Fruit fly (Drosophila melanogaster) whole organism, wandering third instar larva: ENCODE data around the gene CG33514.

Source experiments
- CG32264 ChIP-seq: fragments of 200-800 bp; sonication (Bioruptor generic); optimal IDR thresholded peaks from 2 replicates; lab custom pipeline; 2016; ENCODE audit warnings: missing biosample characterization, missing genetic modification characterization
- CG9705 ChIP-seq: fragments of 200-800 bp; sonication (Bioruptor generic); optimal IDR thresholded peaks from 2 replicates; lab custom pipeline; 2018; ENCODE audit warnings: missing biosample characterization, mild to moderate bottlenecking, missing genetic modification characterization
- CrebA ChIP-seq: fragments of 200-800 bp; sonication (Bioruptor generic); optimal IDR thresholded peaks from 2 replicates; lab custom pipeline; 2016; ENCODE audit warnings: missing biosample characterization, mild to moderate bottlenecking, missing genetic modification characterization, borderline replicate concordance
- Dif ChIP-seq: fragments of 200-275, 200-300 bp; sonication (Bioruptor generic); optimal IDR thresholded peaks from 2 replicates; lab custom pipeline; 2018; ENCODE audit warnings: missing biosample characterization, missing genetic modification characterization; ENCODE audit not compliant: partially characterized antibody
- GATAd ChIP-seq: sonication (Bioruptor generic); optimal IDR thresholded peaks from 2 replicates; lab custom pipeline; 2016; ENCODE audit warnings: missing biosample characterization, missing genetic modification characterization
- Hnf4 ChIP-seq: fragments of 200-800 bp; sonication (Bioruptor generic); optimal IDR thresholded peaks from 2 replicates; lab custom pipeline; 2016; ENCODE audit warnings: missing biosample characterization, mild to moderate bottlenecking, missing genetic modification characterization
- Hr78 ChIP-seq: fragments of >200 bp; optimal IDR thresholded peaks from 2 replicates; lab custom pipeline; 2017; ENCODE audit warnings: missing biosample characterization, missing genetic modification characterization
- Jra ChIP-seq: sonication (Bioruptor generic); optimal IDR thresholded peaks from 2 replicates; lab custom pipeline; 2016; ENCODE audit warnings: missing biosample characterization, missing genetic modification characterization
- Mio ChIP-seq: sonication (Bioruptor generic); optimal IDR thresholded peaks from 2 replicates; lab custom pipeline; 2016; ENCODE audit warnings: missing biosample characterization, missing genetic modification characterization
- Myc ChIP-seq: fragments of >200 bp; optimal IDR thresholded peaks from 2 replicates; lab custom pipeline; 2017
- N ChIP-seq: fragments of >200 bp; optimal IDR thresholded peaks from 2 replicates; lab custom pipeline; 2018; ENCODE audit warnings: missing biosample characterization, missing external identifiers, missing genetic modification characterization
- Sp1 ChIP-seq: fragments of 200-800 bp; sonication (Bioruptor generic); optimal IDR thresholded peaks from 3 replicates; lab custom pipeline; 2019; ENCODE audit warnings: missing biosample characterization, mild to moderate bottlenecking, missing genetic modification characterization, moderate library complexity
- br ChIP-seq: fragments of 200-800 bp; sonication (Bioruptor generic); optimal IDR thresholded peaks from 2 replicates; lab custom pipeline; 2016; ENCODE audit warnings: missing biosample characterization, missing genetic modification characterization
- brk ChIP-seq: fragments of 200-800 bp; sonication (Bioruptor generic); optimal IDR thresholded peaks from 2 replicates; lab custom pipeline; 2016; ENCODE audit warnings: missing biosample characterization, mild to moderate bottlenecking, missing genetic modification characterization
- dl ChIP-seq, 2 experiments: fragments of 175-275, 200-275 bp in 1 of 2; fragments of 200-275 bp in 1 of 2; sonication (Bioruptor generic); optimal IDR thresholded peaks; lab custom pipeline; 2018; ENCODE audit warnings: mild to moderate bottlenecking in 2 of 2, missing biosample characterization in 2 of 2, missing genetic modification characterization in 2 of 2, moderate library complexity in 2 of 2; ENCODE audit not compliant: partially characterized antibody in 2 of 2, insufficient read depth in 1 of 2
- fru ChIP-seq: fragments of 200-800 bp; sonication (Bioruptor generic); optimal IDR thresholded peaks from 3 replicates; lab custom pipeline; 2016; ENCODE audit warnings: missing biosample characterization, mild to moderate bottlenecking, missing genetic modification characterization
- h ChIP-seq: fragments of 200-800 bp; sonication (Bioruptor generic); optimal IDR thresholded peaks from 3 replicates; lab custom pipeline; 2016; ENCODE audit warnings: missing biosample characterization, mild to moderate bottlenecking, missing genetic modification characterization
- pan ChIP-seq: fragments of >200 bp; optimal IDR thresholded peaks from 2 replicates; lab custom pipeline; 2017
- rgr ChIP-seq: fragments of 200-800 bp; sonication (Bioruptor generic); optimal IDR thresholded peaks from 3 replicates; lab custom pipeline; 2016; ENCODE audit warnings: missing biosample characterization, mild to moderate bottlenecking, missing genetic modification characterization
- sage ChIP-seq: fragments of 200-800 bp; sonication (Bioruptor generic); optimal IDR thresholded peaks from 2 replicates; lab custom pipeline; 2016; ENCODE audit warnings: missing biosample characterization, mild to moderate bottlenecking, missing genetic modification characterization
- sv ChIP-seq: fragments of 200-800 bp; sonication (Bioruptor generic); optimal IDR thresholded peaks from 3 replicates; lab custom pipeline; 2016; ENCODE audit warnings: missing biosample characterization, missing genetic modification characterization
- tai ChIP-seq: sonication (Bioruptor generic); optimal IDR thresholded peaks from 2 replicates; lab custom pipeline; 2016; ENCODE audit warnings: missing biosample characterization, missing genetic modification characterization
- usp ChIP-seq: fragments of >200 bp; optimal IDR thresholded peaks from 2 replicates; lab custom pipeline; 2017; ENCODE audit warnings: missing biosample characterization, missing genetic modification characterization
- woc ChIP-seq: sonication (Bioruptor generic); optimal IDR thresholded peaks from 2 replicates; lab custom pipeline; 2016; ENCODE audit warnings: missing biosample characterization, mild to moderate bottlenecking, missing genetic modification characterization

The CG33514 gene

DNA sequence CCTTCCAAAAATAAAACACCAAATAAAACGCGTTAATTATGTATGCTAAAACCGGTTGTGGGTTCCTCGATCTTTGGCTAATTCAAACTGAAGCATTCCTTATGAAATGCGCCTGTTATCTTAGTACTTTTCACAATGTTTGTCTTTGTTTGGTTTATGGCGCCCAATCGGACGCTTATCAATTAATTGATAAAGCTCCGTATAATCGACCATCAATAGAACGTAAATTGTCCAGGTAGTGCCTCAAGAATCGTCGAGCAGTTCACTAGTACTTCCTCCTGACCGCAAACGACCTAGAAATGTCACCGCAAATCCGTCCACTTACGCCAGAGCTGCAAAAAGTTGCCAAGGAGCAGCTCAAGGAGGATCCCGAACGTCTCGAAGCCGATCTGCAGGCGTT is at the start of gene CG33514:
Gene CG33514 (plus strand): TSS at position 238 of the 400 bp plus-strand sequence.
- TF ChIP-seq Hr78 = no peak
- no peak for TF ChIP-seq GATAd (GFP tag; lab: Kevin White, UChicago)
- no peak for TF ChIP-seq sage (GFP tag; lab: Kevin White, UChicago)
- no peak for TF ChIP-seq pan (lab: Kevin White, UChicago)
- TF ChIP-seq CrebA (GFP tag; lab: Kevin White, UChicago) = peak; percentile 51

DNA sequence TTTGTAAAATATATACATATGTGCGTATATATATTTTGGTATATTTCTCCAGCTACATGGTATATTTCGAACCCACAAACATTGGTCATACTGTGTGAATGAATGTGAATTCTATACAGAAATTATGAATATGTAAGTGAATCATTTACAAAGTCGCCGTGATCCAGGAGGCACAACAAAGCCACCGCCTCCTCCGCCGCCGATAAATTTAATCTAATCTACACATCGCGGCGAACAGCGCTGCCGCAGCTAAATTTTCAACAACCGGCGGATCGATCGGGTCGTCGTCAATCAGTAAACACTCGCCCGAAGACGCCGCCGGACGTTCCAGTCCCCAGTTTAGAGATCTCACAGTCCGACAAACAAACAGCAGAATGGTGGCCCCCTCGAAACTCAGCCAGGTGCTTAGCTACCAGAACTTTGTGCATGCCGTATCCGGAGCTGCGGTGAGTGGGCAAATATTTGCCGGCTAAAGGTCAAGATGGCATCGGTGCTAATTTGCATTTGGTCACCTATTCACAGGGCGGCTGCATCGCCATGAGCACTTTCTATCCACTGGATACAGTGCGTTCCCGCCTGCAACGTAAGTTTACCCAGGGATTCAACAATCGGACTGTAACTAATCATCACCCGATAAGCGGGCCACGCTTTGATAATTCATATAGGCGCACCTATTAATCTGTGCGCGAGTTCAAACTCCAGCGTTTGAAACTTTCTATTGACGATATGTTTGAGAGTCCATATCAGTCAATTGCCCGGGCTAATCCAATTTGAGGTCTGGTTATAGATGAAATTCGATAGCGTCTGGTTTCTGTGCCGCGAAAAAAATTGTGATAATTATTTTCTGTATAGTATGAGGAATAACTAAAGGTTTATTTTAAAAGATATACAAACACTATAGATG is 46.3 kb upstream of the CG33514 start, which contains the start of gene PMP34:
Gene PMP34 (plus strand): TSS at position 79 of the 904 bp plus-strand sequence.
- TF ChIP-seq Sp1 (GFP tag; lab: Kevin White, UChicago) (no peak), fru (GFP tag; lab: Kevin White, UChicago) (peak; percentile 64), GATAd (GFP tag; lab: Kevin White, UChicago) (no peak), br (no peak), h (GFP tag; lab: Kevin White, UChicago) (peak; percentile 12), Hnf4 (peak; percentile 13), woc (no peak), Dif (GFP tag; lab: Kevin White, UChicago) (no peak)

DNA sequence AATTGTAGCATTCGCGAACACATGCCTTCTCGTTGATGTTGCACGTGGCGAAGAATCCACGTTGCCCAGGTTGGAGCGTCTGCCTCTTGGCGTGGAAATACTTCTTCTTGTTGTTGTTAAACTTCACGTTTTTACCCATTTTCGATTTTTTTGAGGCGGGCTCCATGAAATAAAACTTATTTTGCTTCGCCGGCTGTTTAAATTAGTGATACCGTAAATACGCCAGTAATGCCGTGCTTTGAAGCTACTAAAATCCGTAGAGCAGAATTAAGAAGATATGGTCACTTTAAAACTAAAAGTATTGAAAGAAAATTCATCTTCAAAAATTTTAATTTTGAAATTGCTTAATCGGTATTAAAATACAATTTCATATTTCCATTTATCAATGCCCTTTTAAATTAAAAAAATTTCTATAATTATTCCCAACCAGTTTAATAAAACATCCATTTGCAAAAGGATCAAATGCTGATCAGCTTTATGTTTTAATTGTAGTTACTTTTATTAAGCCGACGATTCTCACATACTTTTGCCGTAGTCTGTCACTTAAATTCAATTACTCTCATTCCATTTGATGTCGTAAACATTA is 43.1 kb upstream of the CG33514 start, which contains the start of gene CG15014:
Gene CG15014 (minus strand): TSS at position 228 of the 586 bp plus-strand sequence.
- no peak for TF ChIP-seq br

DNA sequence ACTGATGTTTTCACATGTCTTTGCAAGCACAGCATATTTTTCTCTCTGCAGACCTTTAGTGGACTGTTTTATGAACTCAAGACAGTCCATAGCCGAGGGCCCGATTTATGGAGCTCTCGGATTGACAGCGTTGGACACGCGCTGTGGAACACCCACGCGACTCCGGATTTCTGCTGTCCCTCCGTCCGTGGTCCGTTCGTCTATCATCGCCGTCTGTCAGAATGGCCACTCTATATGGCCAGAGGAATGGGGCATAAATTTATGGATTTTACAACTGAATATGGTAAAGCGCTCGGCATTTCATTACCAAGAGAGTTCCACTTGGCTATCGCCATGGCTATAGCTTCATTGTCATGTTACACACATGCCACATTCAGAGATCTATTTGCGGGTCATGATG is 37.2 kb upstream of the CG33514 start:
- TF ChIP-seq Sp1 (GFP tag; lab: Kevin White, UChicago) (no peak), Mio (GFP tag; lab: Kevin White, UChicago) (no peak), CG9705 (no peak), rgr (GFP tag; lab: Kevin White, UChicago) (no peak)

DNA sequence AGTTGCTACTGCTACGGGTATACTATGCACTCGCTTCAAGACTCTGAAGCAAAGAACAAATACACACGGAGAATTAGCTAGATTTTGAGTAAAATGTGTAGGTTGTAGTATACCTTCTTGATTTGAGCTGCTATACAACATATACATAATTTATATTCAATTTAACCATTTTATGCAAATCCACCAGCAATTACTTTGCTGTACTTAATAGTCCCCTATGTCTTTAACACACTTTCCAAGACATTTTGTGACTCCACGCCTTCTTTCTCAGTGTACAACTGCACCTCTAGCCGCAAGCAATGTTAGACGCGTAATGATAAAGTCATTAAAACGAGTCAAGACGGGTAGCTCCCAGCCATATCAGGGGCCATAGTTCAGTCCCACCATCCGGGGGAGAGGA is 28.6 kb upstream of the CG33514 start:
- TF ChIP-seq usp (GFP tag; lab: Kevin White, UChicago) (no peak), Sp1 (GFP tag; lab: Kevin White, UChicago) (no peak), tai (no peak), CG32264 (no peak), Myc (lab: Kevin White, UChicago) (no peak), CrebA (GFP tag; lab: Kevin White, UChicago) (no peak), h (GFP tag; lab: Kevin White, UChicago) (no peak), woc (no peak), rgr (GFP tag; lab: Kevin White, UChicago) (no peak), brk (GFP tag; lab: Kevin White, UChicago) (no peak)

DNA sequence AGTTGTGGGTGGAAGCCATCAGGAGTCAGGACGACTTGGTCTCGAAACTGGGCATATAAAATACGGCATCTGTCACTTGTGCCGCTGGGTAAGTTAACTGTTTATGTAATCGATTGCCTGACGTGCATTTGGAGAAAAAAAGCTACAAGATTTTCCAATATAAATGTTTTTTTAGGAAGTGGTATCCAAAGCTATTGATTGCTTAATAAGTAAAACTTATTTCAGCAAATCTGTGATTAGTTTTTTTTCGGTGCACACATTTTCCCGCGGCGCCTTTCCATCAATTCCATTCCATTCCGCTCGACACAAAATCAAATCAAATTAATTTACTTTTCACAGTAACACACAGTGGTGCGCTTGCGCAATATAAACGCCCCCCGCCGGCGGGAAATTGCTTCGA is 25.7 kb upstream of the CG33514 start:
- TF ChIP-seq dl (GFP tag; optimal IDR thresholded peaks at IDR 0.05; lab: Kevin White, UChicago; ENCODE audit: insufficient read depth in 1 of 2, partially characterized antibody in 2 of 2) (no peak), pan (lab: Kevin White, UChicago) (no peak), N (GFP tag; lab: Kevin White, UChicago) (no peak), Dif (GFP tag; lab: Kevin White, UChicago) (no peak), CG32264 (no peak), Mio (GFP tag; lab: Kevin White, UChicago) (no peak), h (GFP tag; lab: Kevin White, UChicago) (no peak)

DNA sequence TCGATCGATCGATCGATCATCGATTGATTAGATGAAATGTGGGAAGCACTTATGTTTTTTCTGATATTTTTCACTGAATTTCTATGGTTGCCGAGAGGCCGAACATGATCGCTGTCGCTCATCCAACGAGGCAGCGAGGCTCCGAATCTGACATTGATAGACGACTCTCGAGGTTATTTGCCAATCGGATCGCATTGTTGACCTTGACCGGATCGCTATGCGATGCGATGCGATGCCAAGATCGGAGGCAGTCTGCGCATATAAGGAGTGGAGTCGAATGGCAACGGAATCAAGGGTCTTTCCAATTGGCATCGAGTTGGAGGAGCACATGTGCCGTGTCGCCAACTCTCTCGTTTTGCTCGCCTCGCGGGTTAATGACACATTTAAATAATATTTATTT is 25.0 kb upstream of the CG33514 start:
- TF ChIP-seq sv (no peak), h (GFP tag; lab: Kevin White, UChicago) (no peak), Dif (GFP tag; lab: Kevin White, UChicago) (no peak), GATAd (GFP tag; lab: Kevin White, UChicago) (no peak), woc (no peak), Jra (GFP tag; lab: Kevin White, UChicago) (no peak)
